Worm (Caenorhabditis elegans) whole organism, young adult: Measurements from ENCODE around the gene msp-78.

ENCODE experiments used
- B0019.2 ChIP-seq: fragments of 200-800 bp; sonication (Bioruptor generic); conservative IDR thresholded peaks from 2 replicates; pipeline ENCODE4 v1.3.6; 2022; ENCODE audit warnings: missing genetic modification reagents, missing genetic modification characterization, missing compliant biosample characterization
- F10E7.11 ChIP-seq: sonication (generic microtip); optimal IDR thresholded peaks from 2 replicates; lab custom pipeline; 2017; ENCODE audit warnings: mild to moderate bottlenecking, missing genetic modification characterization, moderate library complexity, missing compliant biosample characterization
- F39B2.1 ChIP-seq: fragments of 200-800 bp; sonication (Bioruptor generic); IDR thresholded peaks from 2 replicates; pipeline ENCODE4 v1.3.6; 2022; ENCODE audit warnings: missing genetic modification reagents, missing genetic modification characterization, missing compliant biosample characterization
- F49E8.2 ChIP-seq: sonication (generic microtip); optimal IDR thresholded peaks from 3 replicates; lab custom pipeline; 2017; ENCODE audit warnings: missing genetic modification characterization, mild to moderate bottlenecking, missing compliant biosample characterization, antibody characterized with exemption, moderate library complexity; ENCODE audit not compliant: insufficient read depth
- ama-1 ChIP-seq, 3 experiments: fragments of 150-350 bp in 1 of 3; sonication (generic microtip) in 2 of 3; optimal IDR thresholded peaks; 2 replicates each; lab custom pipeline; 2014 to 2018; ENCODE audit warnings: missing biosample characterization in 2 of 3, missing genetic modification characterization in 2 of 3, missing genetic modification reagents in 2 of 3
- attf-6 ChIP-seq: fragments of 200-800 bp; sonication (Bioruptor generic); IDR thresholded peaks from 2 replicates; pipeline ENCODE4 v1.3.6; 2022; ENCODE audit warnings: missing genetic modification reagents, missing genetic modification characterization, missing compliant biosample characterization
- ceh-91 ChIP-seq: fragments of 200-800 bp; sonication (Bioruptor generic); IDR thresholded peaks from 2 replicates; pipeline ENCODE4 v1.3.6; 2022; ENCODE audit warnings: missing genetic modification reagents, missing genetic modification characterization, missing compliant biosample characterization
- ets-4 ChIP-seq: fragments of 200-800 bp; sonication (Bioruptor generic); optimal IDR thresholded peaks from 2 replicates; lab custom pipeline; 2018; ENCODE audit warnings: mild to moderate bottlenecking, missing genetic modification characterization, missing compliant biosample characterization
- mcd-1 ChIP-seq: fragments of 200-800 bp; sonication (Bioruptor generic); IDR thresholded peaks from 2 replicates; pipeline ENCODE4 v1.3.6; 2022; ENCODE audit warnings: missing genetic modification reagents, missing genetic modification characterization, missing compliant biosample characterization
- nhr-179 ChIP-seq: sonication (generic microtip); optimal IDR thresholded peaks from 2 replicates; lab custom pipeline; 2016; ENCODE audit warnings: mild to moderate bottlenecking, missing genetic modification characterization, missing compliant biosample characterization
- pha-4 ChIP-seq: fragments of 150-350 bp; sonication (generic microtip); optimal IDR thresholded peaks from 2 replicates; lab custom pipeline; 2014; ENCODE audit warnings: missing biosample characterization, missing genetic modification reagents, missing genetic modification characterization
- snpc-3.4 ChIP-seq: sonication (generic microtip); optimal IDR thresholded peaks from 2 replicates; lab custom pipeline; 2017; ENCODE audit warnings: missing genetic modification characterization, mild to moderate bottlenecking, missing compliant biosample characterization, antibody characterized with exemption, moderate library complexity, missing genotype, missing genetic modification reagents
- snpc-4 ChIP-seq, 5 experiments: fragments of 150-350 bp in 1 of 5; sonication (generic microtip) in 4 of 5; optimal IDR thresholded peaks; 2 replicates each; lab custom pipeline; 2014 to 2018; ENCODE audit warnings: missing genetic modification characterization in 5 of 5, missing biosample characterization in 3 of 5, antibody characterized with exemption in 2 of 5, mild to moderate bottlenecking in 2 of 5, missing compliant biosample characterization in 2 of 5, missing genotype in 2 of 5, moderate library complexity in 2 of 5, missing genetic modification reagents in 1 of 5
- unc-62 ChIP-seq: fragments of 150-350 bp; optimal IDR thresholded peaks from 2 replicates; lab custom pipeline; 2014; ENCODE audit warnings: missing biosample characterization, missing genetic modification reagents, missing genetic modification characterization

DNA sequence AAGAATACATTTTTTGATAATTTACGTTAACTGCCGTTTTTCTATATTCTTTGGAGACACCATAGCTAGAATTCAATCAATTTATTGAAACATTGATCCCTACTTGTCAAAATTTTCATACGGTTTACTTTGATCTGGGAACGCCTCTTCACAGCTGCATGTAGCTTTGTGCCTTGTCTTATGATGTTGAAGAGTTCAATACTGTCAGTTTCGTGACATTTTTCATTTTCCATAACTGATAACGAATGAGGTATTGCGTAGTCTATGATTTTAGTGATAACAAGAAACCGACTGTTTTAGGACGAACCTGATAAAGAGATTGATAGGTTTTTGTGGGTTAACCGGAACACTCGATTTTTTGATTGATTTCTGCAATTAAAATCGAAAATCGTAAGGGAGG lies 31.6 kb downstream of the msp-78 start:
- TF ChIP-seq F10E7.11 (tag; lab: Kevin White, UChicago): no peak
- TF ChIP-seq snpc-4 (GFP tag; optimal IDR thresholded peaks at IDR 0.05; lab: Kevin White, UChicago): no peak
- TF ChIP-seq snpc-4 (tag; optimal IDR thresholded peaks at IDR 0.05; lab: Kevin White, UChicago): no peak
- no peak for TF ChIP-seq mcd-1 (GFP tag; lab: Robert Waterston, UW)
- TF ChIP-seq F39B2.1 (GFP tag; lab: Robert Waterston, UW): no peak
- no peak for TF ChIP-seq B0019.2 (GFP tag; lab: Robert Waterston, UW)
- TF ChIP-seq pha-4 (tag; lab: Kevin White, UChicago): no peak
- no peak for TF ChIP-seq ama-1 (optimal IDR thresholded peaks at IDR 0.05; lab: Kevin White, UChicago)
- no peak for TF ChIP-seq ama-1 (GFP tag; optimal IDR thresholded peaks at IDR 0.05; lab: Kevin White, UChicago)
- no peak for TF ChIP-seq F49E8.2 (tag; lab: Kevin White, UChicago)
- TF ChIP-seq snpc-3.4 (tag; lab: Kevin White, UChicago): no peak
- TF ChIP-seq ets-4 (GFP tag; lab: Kevin White, UChicago): peak; percentile 83
- TF ChIP-seq unc-62 (GFP tag; lab: Kevin White, UChicago): no peak
- TF ChIP-seq nhr-179 (tag; lab: Kevin White, UChicago): no peak
- TF ChIP-seq ceh-91 (GFP tag; lab: Robert Waterston, UW): no peak
- TF ChIP-seq attf-6 (GFP tag; lab: Robert Waterston, UW): no peak
